Fruit fly (Drosophila melanogaster): ENCODE results near the gene CG5404.

CG5404 gene

DNA sequence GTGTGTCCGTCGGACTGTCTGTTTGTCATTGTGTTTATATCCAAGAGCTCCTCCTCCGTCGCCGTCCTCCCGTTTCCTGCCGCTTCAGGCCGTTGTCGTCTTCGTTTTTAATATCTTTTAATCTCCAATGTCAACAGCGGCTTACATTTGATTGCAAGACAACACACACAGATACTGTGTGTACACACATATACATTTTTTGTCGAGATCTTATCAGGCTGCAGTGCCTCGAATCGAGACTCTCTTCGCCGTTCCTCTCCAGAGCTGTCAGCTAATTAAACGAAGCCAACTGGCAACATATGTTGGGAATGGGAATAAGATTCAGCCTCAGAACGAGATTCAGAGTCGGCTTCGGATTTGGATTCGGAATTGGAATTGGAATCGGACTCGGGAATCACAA, 33.9 kb upstream of the CG5404 start (continued):
- TF ChIP-seq danr (GFP tag; IDR thresholded peaks at IDR 0.05), result no peak
- TF ChIP-seq CG8290 (GFP tag; optimal IDR thresholded peaks at IDR 0.05), result no peak
- TF ChIP-seq CG8290 (tag; optimal IDR thresholded peaks at IDR 0.05), result peak in 1 of 2 experiments; percentile 57
- peak; percentile 49 for TF ChIP-seq CG1233 (GFP tag; optimal IDR thresholded peaks at IDR 0.05)
- no peak for TF ChIP-seq nom (GFP tag; optimal IDR thresholded peaks at IDR 0.05)
- TF ChIP-seq Dip3 (GFP tag; optimal IDR thresholded peaks at IDR 0.05), result no peak
- peak; percentile 45 for TF ChIP-seq CG4707 (GFP tag; optimal IDR thresholded peaks at IDR 0.05)

- TF ChIP-seq nerfin-1 (tag; optimal IDR thresholded peaks at IDR 0.05) (peak; percentile 37), CG4617 (GFP tag; optimal IDR thresholded peaks at IDR 0.05; ENCODE audit: borderline replicate concordance) (no peak), CG15479 (GFP tag; optimal IDR thresholded peaks at IDR 0.05) (no peak), H2.0 (GFP tag; IDR thresholded peaks at IDR 0.05) (no peak), trh (GFP tag; optimal IDR thresholded peaks at IDR 0.05) (no peak), sens (GFP tag) (no peak), al (GFP tag; IDR thresholded peaks at IDR 0.05) (no peak), CG11560 (tag; IDR thresholded peaks at IDR 0.05) (no peak), CG2678 (tag; optimal IDR thresholded peaks at IDR 0.05) (no peak), CG43689 (GFP tag; IDR thresholded peaks at IDR 0.05) (no peak), CG3065 (GFP tag; optimal IDR thresholded peaks at IDR 0.05) (peak; percentile 11), CG16863 (GFP tag; optimal IDR thresholded peaks at IDR 0.05) (no peak), gsb-n (tag; optimal IDR thresholded peaks at IDR 0.05) (peak; percentile 77), Pdp1 (GFP tag; optimal IDR thresholded peaks at IDR 0.05) (peak in 1 of 2 experiments; percentile 11), tap (tag; optimal IDR thresholded peaks at IDR 0.05) (peak; percentile 70), Mad (GFP tag; optimal IDR thresholded peaks at IDR 0.05) (no peak), oc (tag; optimal IDR thresholded peaks at IDR 0.05) (peak; percentile 70), pros (GFP tag; optimal IDR thresholded peaks at IDR 0.05) (peak; percentile 71)
Measured at dm6 chr3R:15672302-15672701, 32.2 kb upstream of the CG5404 start.

- TF ChIP-seq ken (GFP tag; IDR thresholded peaks at IDR 0.05) (0 out of 3 replicates have a peak, but pooled peaks have one; percentile 1), twi (tag; optimal IDR thresholded peaks at IDR 0.05) (peak; percentile 70), Kr (GFP tag; optimal IDR thresholded peaks at IDR 0.05) (peak; percentile 19), sens (GFP tag) (peak; percentile 71), CG7745 (tag; optimal IDR thresholded peaks at IDR 0.05) (peak; percentile 30), sc (optimal IDR thresholded peaks at IDR 0.05) (no peak), sc (GFP tag; optimal IDR thresholded peaks at IDR 0.05) (no peak), dmrt11E (tag; optimal IDR thresholded peaks at IDR 0.05) (peak; percentile 49), CG33557 (GFP tag; optimal IDR thresholded peaks at IDR 0.05) (peak; percentile 12), unc-4 (GFP tag; IDR thresholded peaks at IDR 0.05; ENCODE audit: partially characterized antibody) (no peak), sqz (GFP tag; optimal IDR thresholded peaks at IDR 0.05) (peak; percentile 34), exex (tag; optimal IDR thresholded peaks at IDR 0.05) (no peak), CG6813 (GFP tag; optimal IDR thresholded peaks at IDR 0.05) (peak; percentile 13), CG11504 (tag; optimal IDR thresholded peaks at IDR 0.05) (peak; percentile 0)
Measured at dm6 chr3R:15673248-15673647, 31.2 kb upstream of the CG5404 start.

Data from whole organism, embryonic.